Fruit fly (Drosophila melanogaster) whole organism, prepupa: ENCODE results near the gene Prtl99C.

ENCODE experiments used
- CG10631 ChIP-seq: fragments of 200-800 bp; sonication (Bioruptor generic); optimal IDR thresholded peaks from 2 replicates; lab custom pipeline; 2016; ENCODE audit warnings: missing biosample characterization, missing genetic modification characterization
- CG11294 ChIP-seq: fragments of 200-800 bp; sonication (Bioruptor generic); IDR thresholded peaks from 2 replicates; pipeline ENCODE4 v1.3.6; 2022; ENCODE audit warnings: missing biosample characterization, missing genetic modification characterization
- CG11762 ChIP-seq: fragments of 200-800 bp; sonication (Bioruptor generic); optimal IDR thresholded peaks from 3 replicates; lab custom pipeline; 2016; ENCODE audit warnings: missing biosample characterization, missing genetic modification characterization; ENCODE audit not compliant: insufficient read depth
- CG1621 ChIP-seq: fragments of 200-800 bp; sonication (Bioruptor generic); optimal IDR thresholded peaks from 3 replicates; lab custom pipeline; 2018; ENCODE audit warnings: missing biosample characterization, mild to moderate bottlenecking, missing genetic modification characterization
- CG34406 ChIP-seq: fragments of 200-800 bp; sonication (Bioruptor generic); optimal IDR thresholded peaks from 3 replicates; lab custom pipeline; 2016; ENCODE audit warnings: missing biosample characterization, missing genetic modification characterization
- CG3919 ChIP-seq: fragments of 200-800 bp; sonication (Bioruptor generic); optimal IDR thresholded peaks from 3 replicates; lab custom pipeline; 2016; ENCODE audit warnings: missing biosample characterization, missing genetic modification characterization
- CG6163 ChIP-seq: fragments of 200-800 bp; sonication (Bioruptor generic); IDR thresholded peaks from 3 replicates; pipeline ENCODE4 v1.3.6; 2022; ENCODE audit warnings: missing biosample characterization, missing genetic modification characterization
- CG6854 ChIP-seq: fragments of 200-800 bp; sonication (Bioruptor generic); optimal IDR thresholded peaks from 2 replicates; lab custom pipeline; 2017; ENCODE audit warnings: missing biosample characterization, mild to moderate bottlenecking, missing genetic modification characterization
- CG7368 ChIP-seq: fragments of 200-800 bp; sonication (Bioruptor generic); optimal IDR thresholded peaks from 3 replicates; lab custom pipeline; 2016; ENCODE audit warnings: missing biosample characterization, missing genetic modification characterization
- CG8119 ChIP-seq: fragments of 200-800 bp; sonication (Bioruptor generic); IDR thresholded peaks from 3 replicates; pipeline ENCODE4 v1.3.6; 2022; ENCODE audit warnings: missing biosample characterization, missing genetic modification characterization
- CG8319 ChIP-seq: fragments of 200-800 bp; sonication (Bioruptor generic); optimal IDR thresholded peaks from 3 replicates; lab custom pipeline; 2016; ENCODE audit warnings: missing biosample characterization, missing genetic modification characterization
- CG8632 ChIP-seq: fragments of 200-800 bp; sonication (Bioruptor generic); optimal IDR thresholded peaks from 3 replicates; lab custom pipeline; 2016; ENCODE audit warnings: missing biosample characterization, missing genetic modification characterization
- CG9139 ChIP-seq: fragments of 200-800 bp; sonication (Bioruptor generic); optimal IDR thresholded peaks from 3 replicates; lab custom pipeline; 2017; ENCODE audit warnings: missing biosample characterization, mild to moderate bottlenecking, missing genetic modification characterization
- Eip75B ChIP-seq: fragments of 200-800 bp; sonication (Bioruptor generic); optimal IDR thresholded peaks from 3 replicates; lab custom pipeline; 2016; ENCODE audit warnings: missing biosample characterization, missing genetic modification characterization
- Eip78C ChIP-seq: fragments of 200-800 bp; sonication (Bioruptor generic); peaks from one replicate; lab custom pipeline; 2016; ENCODE audit warnings: missing biosample characterization, missing genetic modification characterization
- Gug ChIP-seq: fragments of 200-800 bp; sonication (Bioruptor generic); IDR thresholded peaks from 2 replicates; pipeline ENCODE4 v1.3.6; 2022; ENCODE audit warnings: missing biosample characterization, missing genetic modification characterization
- Hr38 ChIP-seq: sonication (Bioruptor generic); optimal IDR thresholded peaks from 2 replicates; lab custom pipeline; 2016; ENCODE audit warnings: missing biosample characterization, missing genetic modification characterization
- Hr4 ChIP-seq: fragments of 200-800 bp; sonication (Bioruptor generic); optimal IDR thresholded peaks from 3 replicates; lab custom pipeline; 2016; ENCODE audit warnings: missing biosample characterization, missing genetic modification characterization
- Met ChIP-seq: fragments of 200-800 bp; sonication (Bioruptor generic); optimal IDR thresholded peaks from 3 replicates; lab custom pipeline; 2016; ENCODE audit warnings: missing biosample characterization, missing genetic modification characterization
- Smox ChIP-seq: fragments of 200-800 bp; sonication (Bioruptor generic); optimal IDR thresholded peaks from 3 replicates; lab custom pipeline; 2016; ENCODE audit warnings: missing biosample characterization, missing genetic modification characterization
- Sox14 ChIP-seq: fragments of 200-800 bp; sonication (Bioruptor generic); optimal IDR thresholded peaks from 3 replicates; lab custom pipeline; 2016; ENCODE audit warnings: missing biosample characterization, missing genetic modification characterization
- cyc ChIP-seq: fragments of 200-800 bp; sonication (Bioruptor generic); optimal IDR thresholded peaks from 3 replicates; lab custom pipeline; 2016; ENCODE audit warnings: missing biosample characterization, missing genetic modification characterization
- dac ChIP-seq: fragments of 200-800 bp; sonication (Bioruptor generic); optimal IDR thresholded peaks from 2 replicates; lab custom pipeline; 2017; ENCODE audit warnings: missing biosample characterization, mild to moderate bottlenecking, missing genetic modification characterization
- dsx ChIP-seq: fragments of 200-800 bp; optimal IDR thresholded peaks from 3 replicates; lab custom pipeline; 2019; ENCODE audit warnings: missing biosample characterization, mild to moderate bottlenecking, missing genetic modification characterization, moderate library complexity; ENCODE audit not compliant: poor library complexity, severe bottlenecking
- eg ChIP-seq: fragments of 200-800 bp; sonication (Bioruptor generic); IDR thresholded peaks from 3 replicates; pipeline ENCODE4 v1.3.6; 2022; ENCODE audit warnings: missing biosample characterization, missing genetic modification characterization
- esn ChIP-seq: fragments of 200-800 bp; sonication (Bioruptor generic); optimal IDR thresholded peaks from 2 replicates; lab custom pipeline; 2016; ENCODE audit warnings: missing biosample characterization, mild to moderate bottlenecking, missing genetic modification characterization, moderate library complexity
- fkh ChIP-seq: fragments of 200-800 bp; sonication (Bioruptor generic); optimal IDR thresholded peaks from 3 replicates; lab custom pipeline; 2017; ENCODE audit warnings: missing biosample characterization, mild to moderate bottlenecking, missing genetic modification characterization, moderate library complexity
- lz ChIP-seq: fragments of 200-800 bp; sonication (Bioruptor generic); optimal IDR thresholded peaks from 3 replicates; lab custom pipeline; 2016; ENCODE audit warnings: missing biosample characterization, missing genetic modification characterization
- salr ChIP-seq, 2 experiments: fragments of 200-800 bp; sonication (Bioruptor generic); optimal IDR thresholded peaks; 3 replicates each; lab custom pipeline; 2016 to 2018; ENCODE audit warnings: missing biosample characterization in 2 of 2, missing genetic modification characterization in 2 of 2, mild to moderate bottlenecking in 1 of 2
- ss ChIP-seq, 2 experiments: fragments of 200-800 bp; sonication (Bioruptor generic); optimal IDR thresholded peaks; 2 replicates in 1 of 2; 3 replicates in 1 of 2; lab custom pipeline; 2017 to 2018; ENCODE audit warnings: mild to moderate bottlenecking in 2 of 2, missing biosample characterization in 2 of 2, missing genetic modification characterization in 2 of 2, moderate library complexity in 1 of 2
- topi ChIP-seq: fragments of 200-800 bp; sonication (Bioruptor generic); optimal IDR thresholded peaks from 3 replicates; lab custom pipeline; 2016; ENCODE audit warnings: missing biosample characterization, missing genetic modification characterization
- vri ChIP-seq: fragments of 200-800 bp; sonication (Bioruptor generic); optimal IDR thresholded peaks from 3 replicates; lab custom pipeline; 2016; ENCODE audit warnings: missing biosample characterization, mild to moderate bottlenecking, missing genetic modification characterization

Gene Prtl99C

DNA sequence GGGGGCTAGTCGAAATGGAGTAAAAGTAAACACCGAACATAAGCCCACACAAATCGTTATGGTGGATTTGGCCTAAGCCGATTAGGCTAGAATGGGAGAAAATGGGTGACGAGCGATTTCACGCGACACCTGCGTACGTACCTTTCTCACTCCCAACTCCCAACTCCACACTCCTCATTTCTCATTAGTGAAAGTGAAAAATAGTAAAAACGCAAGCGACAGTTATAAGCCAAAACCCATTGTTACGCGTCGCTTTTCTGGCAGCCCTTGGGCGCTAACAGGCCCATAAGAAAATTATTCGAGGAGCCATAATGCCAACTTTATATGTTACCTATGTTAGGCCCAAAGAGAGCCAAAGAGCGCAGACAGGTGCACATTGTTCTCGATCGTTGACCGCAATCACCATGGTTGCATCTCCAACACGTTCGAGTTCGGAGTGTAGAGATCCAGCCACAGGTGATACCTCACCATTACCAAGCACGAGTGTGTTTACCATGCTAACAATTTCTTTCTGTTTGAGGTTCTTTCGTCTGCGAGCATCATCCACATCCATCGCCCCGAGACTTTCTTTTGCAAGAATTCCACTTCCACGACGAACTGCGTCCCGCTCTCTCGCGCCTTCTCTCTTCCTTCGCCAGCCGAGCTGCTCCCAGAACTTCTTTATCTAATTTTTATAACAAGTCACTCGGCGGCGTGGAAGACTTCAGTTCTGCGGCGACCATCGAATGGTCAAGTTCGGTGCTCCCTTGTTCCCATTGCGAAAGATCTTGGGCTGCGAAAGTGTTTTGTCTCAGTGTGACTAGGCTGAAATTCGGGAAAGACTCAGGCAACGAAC, 17.1 kb upstream of the Prtl99C start, which contains the start of gene neo:
TSS of gene neo (plus strand) at position 698 of the 835 bp plus-strand sequence.
- TF ChIP-seq CG6163 (0 out of 3 replicates have a peak, but pooled peaks have one; percentile 15), topi (GFP tag; lab: Kevin White, UChicago) (no peak), CG11294 (GFP tag; lab: Robert Waterston, UW) (no peak), CG6854 (GFP tag; lab: Kevin White, UChicago) (peak; percentile 70), Eip75B (GFP tag; lab: Kevin White, UChicago) (no peak), CG34406 (no peak), dsx (no peak), Eip78C (GFP tag; lab: Kevin White, UChicago) (no peak), eg (GFP tag; lab: Robert Waterston, UW) (peak; percentile 31; the same call in 1 of the 3 replicates), CG9139 (GFP tag; lab: Kevin White, UChicago) (no peak), Gug (GFP tag; lab: Robert Waterston, UW) (no peak), lz (GFP tag; lab: Kevin White, UChicago) (no peak), CG3919 (no peak), ss (GFP tag; optimal IDR thresholded peaks at IDR 0.05; lab: Kevin White, UChicago) (no peak), Hr38 (no peak), Met (GFP tag; lab: Kevin White, UChicago) (no peak), Smox (GFP tag; lab: Kevin White, UChicago) (no peak), CG1621 (tag; lab: Kevin White, UChicago) (no peak), fkh (no peak)

- TF ChIP-seq CG6854 (GFP tag; lab: Kevin White, UChicago) (no peak), Eip78C (GFP tag; lab: Kevin White, UChicago) (peak; percentile 26), CG8119 (GFP tag; lab: Robert Waterston, UW) (peak; percentile 29; the same call in 1 of the 3 replicates), CG7368 (GFP tag; lab: Kevin White, UChicago) (no peak), salr (GFP tag; optimal IDR thresholded peaks at IDR 0.05; lab: Kevin White, UChicago) (no peak)
These were observed 6.4 kb upstream of the Prtl99C start for dm6 chr3R:29829228-29829786.

- no peak for TF ChIP-seq CG11762
- TF ChIP-seq dac, result no peak
- peak; percentile 37 for TF ChIP-seq Eip78C (GFP tag; lab: Kevin White, UChicago)
- no peak for TF ChIP-seq Smox (GFP tag; lab: Kevin White, UChicago)
- TF ChIP-seq Hr4 (GFP tag; lab: Kevin White, UChicago), result no peak
- peak; percentile 84 for TF ChIP-seq fkh
- TF ChIP-seq salr (GFP tag; optimal IDR thresholded peaks at IDR 0.05; lab: Kevin White, UChicago), result no peak
- no peak for TF ChIP-seq lz (GFP tag; lab: Kevin White, UChicago)
- TF ChIP-seq CG8632, result no peak
- no peak for TF ChIP-seq cyc
- no peak for TF ChIP-seq Sox14 (GFP tag; lab: Kevin White, UChicago)
- TF ChIP-seq topi (GFP tag; lab: Kevin White, UChicago), result no peak
- TF ChIP-seq CG11294 (GFP tag; lab: Robert Waterston, UW), result no peak
- no peak for TF ChIP-seq CG8319 (GFP tag; lab: Kevin White, UChicago)
- no peak for TF ChIP-seq vri (GFP tag; lab: Kevin White, UChicago)
- TF ChIP-seq, all 60 proteins: peak for 2
These were observed 4.8 kb upstream of the Prtl99C start for dm6 chr3R:29830925-29831324.

- peak; percentile 1 for TF ChIP-seq Sox14 (GFP tag; lab: Kevin White, UChicago)
- no peak for TF ChIP-seq CG11762
- peak; percentile 16 for TF ChIP-seq esn
- peak; percentile 1 for TF ChIP-seq CG10631 (GFP tag; lab: Kevin White, UChicago)
- peak; percentile 30 for TF ChIP-seq CG1621 (tag; lab: Kevin White, UChicago)
- TF ChIP-seq ss (GFP tag; optimal IDR thresholded peaks at IDR 0.05; lab: Kevin White, UChicago), result no peak
These were observed 716 bp upstream of the Prtl99C start, which contains the start of gene Atg16 for dm6 chr3R:29834759-29835709. Gene Atg16, minus strand, starts transcription at chr3R:29835101.
